Worm (Caenorhabditis elegans) whole organism, early embryonic: Measurements from ENCODE around the gene C47D12.4.

Experiments used
- F13C5.2 ChIP-seq: sonication (generic microtip); optimal IDR thresholded peaks from 2 replicates; lab custom pipeline; 2017; ENCODE audit warnings: mild to moderate bottlenecking, missing genetic modification characterization, inconsistent platforms, missing compliant biosample characterization
- aly-1 ChIP-seq: sonication (generic microtip); optimal IDR thresholded peaks from 2 replicates; lab custom pipeline; 2016; ENCODE audit warnings: missing genetic modification characterization, missing compliant biosample characterization
- ama-1 ChIP-seq: fragments of 150-350 bp; optimal IDR thresholded peaks from 2 replicates; lab custom pipeline; 2014
- ceh-36 ChIP-seq: sonication (generic microtip); optimal IDR thresholded peaks from 2 replicates; lab custom pipeline; 2016; ENCODE audit warnings: missing genetic modification characterization, inconsistent platforms, missing compliant biosample characterization
- ets-7 ChIP-seq: sonication (generic microtip); optimal IDR thresholded peaks from 2 replicates; lab custom pipeline; 2016; ENCODE audit warnings: missing genotype, missing genetic modification characterization, missing compliant biosample characterization
- tbx-37 ChIP-seq: fragments of 200-800 bp; sonication (Bioruptor generic); conservative IDR thresholded peaks from 2 replicates; pipeline ENCODE4 v1.3.6; 2022; ENCODE audit warnings: missing genetic modification reagents, missing genetic modification characterization, missing compliant biosample characterization

DNA sequence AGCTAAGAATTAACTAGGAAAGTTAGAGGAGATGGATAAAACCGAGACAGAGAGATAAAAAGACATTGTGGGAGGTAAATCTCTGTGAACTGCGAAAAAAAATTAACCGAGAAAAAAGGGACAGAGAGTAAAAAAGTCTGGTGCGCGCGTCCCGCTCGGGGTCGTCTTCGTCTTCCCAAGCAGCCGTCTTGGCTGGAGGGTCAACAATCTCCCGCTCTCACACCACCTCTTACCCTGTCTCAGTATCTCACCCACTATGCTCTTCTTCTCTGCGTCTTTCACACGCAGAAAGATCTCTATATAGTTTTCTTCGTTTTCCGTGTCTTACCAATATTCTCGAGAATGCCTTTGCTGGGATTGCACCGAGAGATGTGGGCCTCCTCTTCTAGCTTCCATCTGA is 48.9 kb upstream of the C47D12.4 start:
- TF ChIP-seq ama-1 (lab: Kevin White, UChicago) (no peak), aly-1 (tag; lab: Kevin White, UChicago) (no peak), ceh-36 (no peak), ets-7 (tag; lab: Kevin White, UChicago) (no peak), tbx-37 (GFP tag; lab: Robert Waterston, UW) (no peak), F13C5.2 (no peak)
